Worm (Caenorhabditis elegans) whole organism, midembryonic: ENCODE measurements around the gene E04F6.9.

Experiments used
- T22C8.4 ChIP-seq: fragments of 200-800 bp; sonication (Bioruptor generic); IDR thresholded peaks from 2 replicates; pipeline ENCODE4 v1.3.6; 2022; ENCODE audit warnings: missing genetic modification characterization, missing compliant biosample characterization
- cog-1 ChIP-seq: sonication (generic microtip); optimal IDR thresholded peaks from 2 replicates; lab custom pipeline; 2016; ENCODE audit warnings: missing genetic modification characterization, missing compliant biosample characterization
- flt-1 ChIP-seq: fragments of 200-800 bp; sonication (Bioruptor generic); IDR thresholded peaks from 2 replicates; pipeline ENCODE4 v1.3.6; 2022; ENCODE audit warnings: missing genetic modification characterization, missing compliant biosample characterization
- klf-2 ChIP-seq: fragments of 200-800 bp; sonication (Bioruptor generic); conservative IDR thresholded peaks from 2 replicates; pipeline ENCODE4 v1.3.6; 2022; ENCODE audit warnings: missing genetic modification reagents, missing genetic modification characterization, missing compliant biosample characterization
- med-1 ChIP-seq: sonication (generic microtip); optimal IDR thresholded peaks from 2 replicates; lab custom pipeline; 2017; ENCODE audit warnings: missing genetic modification characterization, mild to moderate bottlenecking, missing compliant biosample characterization, antibody characterized with exemption, missing genetic modification reagents; ENCODE audit not compliant: insufficient read depth
- ref-1 ChIP-seq: fragments of 200-800 bp; sonication (Bioruptor generic); conservative IDR thresholded peaks from 2 replicates; pipeline ENCODE4 v1.3.6; 2022; ENCODE audit warnings: missing genetic modification reagents, missing genetic modification characterization, missing compliant biosample characterization
- tab-1 ChIP-seq: fragments of 200-800 bp; sonication (Bioruptor generic); IDR thresholded peaks from 2 replicates; pipeline ENCODE4 v1.3.6; 2022; ENCODE audit warnings: missing genetic modification characterization, missing compliant biosample characterization
- ztf-23 ChIP-seq: fragments of 200-800 bp; sonication (Bioruptor generic); IDR thresholded peaks from 2 replicates; pipeline ENCODE4 v1.3.6; 2022; ENCODE audit warnings: missing genetic modification reagents, missing genetic modification characterization, missing compliant biosample characterization
- ztf-29 ChIP-seq: fragments of 200-800 bp; sonication (Bioruptor generic); IDR thresholded peaks from 2 replicates; pipeline ENCODE4 v1.3.6; 2022; ENCODE audit warnings: missing genetic modification reagents, missing genetic modification characterization, missing compliant biosample characterization

Gene E04F6.9

DNA sequence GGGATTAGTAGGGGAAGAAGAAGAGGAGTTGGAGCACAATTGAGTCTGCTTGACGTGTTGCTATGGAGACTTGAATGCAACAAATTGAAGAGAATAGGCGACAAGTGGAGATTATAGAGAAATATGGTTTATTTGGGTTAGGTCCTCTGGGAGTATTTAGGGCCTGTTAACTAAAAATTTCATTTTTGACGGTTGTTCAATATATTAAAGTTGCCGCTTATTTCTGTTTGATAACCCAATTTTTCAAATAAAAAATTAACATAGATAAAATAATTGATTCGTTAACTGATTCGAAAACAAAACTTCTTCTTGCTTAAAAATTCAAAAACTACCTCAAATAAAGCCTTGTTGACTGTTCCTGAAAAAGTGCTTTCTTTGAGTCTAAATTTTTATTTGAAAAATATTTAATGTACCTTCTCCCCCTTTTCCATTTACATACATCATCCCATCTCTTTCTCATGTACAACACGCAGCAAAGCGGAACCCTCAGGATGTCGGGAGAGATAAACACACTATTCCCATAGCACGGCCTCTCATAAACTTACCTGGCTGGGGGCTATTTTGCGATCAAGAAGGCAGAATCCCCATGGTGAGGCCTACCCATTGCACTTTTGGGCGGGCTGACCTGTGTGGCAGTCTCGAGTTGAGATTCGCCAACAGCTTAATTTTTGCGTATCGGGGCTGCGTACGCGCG is 40.5 kb downstream of the E04F6.9 start, which contains the start of gene dyf-13:
Gene dyf-13 (minus strand): TSS at position 51 of the 694 bp plus-strand sequence.
- TF ChIP-seq T22C8.4 (GFP tag; lab: Robert Waterston, UW) = no peak
- no peak for TF ChIP-seq klf-2 (GFP tag; lab: Robert Waterston, UW)

- TF ChIP-seq ztf-23 (no peak), ztf-29 (GFP tag; lab: Robert Waterston, UW) (no peak), cog-1 (tag; lab: Kevin White, UChicago) (no peak), klf-2 (GFP tag; lab: Robert Waterston, UW) (no peak), T22C8.4 (GFP tag; lab: Robert Waterston, UW) (no peak), ref-1 (GFP tag; lab: Robert Waterston, UW) (no peak), med-1 (GFP tag; lab: Kevin White, UChicago) (no peak), tab-1 (no peak)
Measured at ce11 chrII:7168712-7169111, 43.2 kb downstream of the E04F6.9 start, which contains the start of gene col-36. Gene col-36, minus strand, starts transcription at chrII:7168812.

ce11 chrII:7166768-7167167 is 45.2 kb downstream of the E04F6.9 start:
- TF ChIP-seq flt-1 (GFP tag; lab: Robert Waterston, UW) (no peak), klf-2 (GFP tag; lab: Robert Waterston, UW) (no peak), cog-1 (tag; lab: Kevin White, UChicago) (no peak), ref-1 (GFP tag; lab: Robert Waterston, UW) (no peak), ztf-29 (GFP tag; lab: Robert Waterston, UW) (no peak), tab-1 (no peak), T22C8.4 (GFP tag; lab: Robert Waterston, UW) (no peak), med-1 (GFP tag; lab: Kevin White, UChicago) (no peak), ztf-23 (no peak)

ce11 chrII:7165749-7166148 is 46.2 kb downstream of the E04F6.9 start, which contains the start of gene mfsd-13.2:
Gene mfsd-13.2, minus strand, starts transcription at chrII:7165849.
- TF ChIP-seq cog-1 (tag; lab: Kevin White, UChicago) = no peak
- no peak for TF ChIP-seq ref-1 (GFP tag; lab: Robert Waterston, UW)
